Fruit fly (Drosophila melanogaster) whole organism, embryonic: ENCODE measurements around the gene CG43999.

ENCODE experiments used
- Antp ChIP-seq: fragments of 200-800 bp; sonication (Bioruptor generic); optimal IDR thresholded peaks from 3 replicates; lab custom pipeline; 2016; ENCODE audit warnings: missing biosample characterization, missing genetic modification characterization
- Asciz ChIP-seq: fragments of 200-800 bp; sonication (Bioruptor generic); optimal IDR thresholded peaks from 2 replicates; lab custom pipeline; 2017; ENCODE audit warnings: missing biosample characterization, mild to moderate bottlenecking, missing genetic modification characterization, missing genetic modification reagents
- CG10209 ChIP-seq: fragments of 200-800 bp; sonication (Bioruptor generic); optimal IDR thresholded peaks from 3 replicates; lab custom pipeline; 2017; ENCODE audit warnings: missing biosample characterization, mild to moderate bottlenecking, missing genetic modification characterization, missing genetic modification reagents
- CG10267 ChIP-seq: fragments of 200-800 bp; sonication (Bioruptor generic); optimal IDR thresholded peaks from 2 replicates; lab custom pipeline; 2018; ENCODE audit warnings: missing biosample characterization, mild to moderate bottlenecking, missing genetic modification characterization, moderate library complexity
- CG10321 ChIP-seq: fragments of 200-800 bp; sonication (Bioruptor generic); IDR thresholded peaks from 2 replicates; pipeline ENCODE4 v1.3.6; 2022; ENCODE audit warnings: missing biosample characterization, missing genetic modification characterization
- CG10565 ChIP-seq: fragments of 200-800 bp; sonication (Bioruptor generic); optimal IDR thresholded peaks from 3 replicates; lab custom pipeline; 2016; ENCODE audit warnings: missing biosample characterization, mild to moderate bottlenecking, missing genetic modification characterization
- CG11504 ChIP-seq: fragments of 200-800 bp; sonication (Bioruptor generic); optimal IDR thresholded peaks from 3 replicates; lab custom pipeline; 2019; ENCODE audit warnings: missing biosample characterization, mild to moderate bottlenecking, missing genetic modification characterization, moderate library complexity
- CG11695 ChIP-seq: fragments of 200-800 bp; sonication (Bioruptor generic); IDR thresholded peaks from 3 replicates; pipeline ENCODE4 v1.3.6; 2022; ENCODE audit warnings: missing biosample characterization, missing genetic modification characterization
- CG11723 ChIP-seq: fragments of 200-800 bp; sonication (Bioruptor generic); optimal IDR thresholded peaks from 2 replicates; lab custom pipeline; 2017; ENCODE audit warnings: missing biosample characterization, mild to moderate bottlenecking, missing genetic modification characterization
- CG12104 ChIP-seq: fragments of 200-800 bp; sonication (Bioruptor generic); optimal IDR thresholded peaks from 3 replicates; lab custom pipeline; 2016; ENCODE audit warnings: missing biosample characterization, missing genetic modification characterization
- CG12219 ChIP-seq: fragments of 200-800 bp; sonication (Bioruptor generic); optimal IDR thresholded peaks from 3 replicates; lab custom pipeline; 2018; ENCODE audit warnings: missing biosample characterization, mild to moderate bottlenecking, missing genetic modification characterization
- CG12744 ChIP-seq: fragments of 200-800 bp; sonication (Bioruptor generic); optimal IDR thresholded peaks from 2 replicates; lab custom pipeline; 2016; ENCODE audit warnings: missing biosample characterization, missing genetic modification characterization
- CG13624 ChIP-seq: fragments of 200-800 bp; sonication (Bioruptor generic); optimal IDR thresholded peaks from 2 replicates; lab custom pipeline; 2016; ENCODE audit warnings: missing biosample characterization, missing genetic modification characterization
- CG2120 ChIP-seq: fragments of 200-800 bp; sonication (Bioruptor generic); optimal IDR thresholded peaks from 3 replicates; lab custom pipeline; 2016; ENCODE audit warnings: missing biosample characterization, missing genetic modification characterization
- CG31365 ChIP-seq: fragments of 200-800 bp; sonication (Bioruptor generic); optimal IDR thresholded peaks from 2 replicates; lab custom pipeline; 2018; ENCODE audit warnings: missing biosample characterization, mild to moderate bottlenecking, missing genetic modification characterization
- CG3281 ChIP-seq: fragments of 200-800 bp; sonication (Bioruptor generic); optimal IDR thresholded peaks from 3 replicates; lab custom pipeline; 2017; ENCODE audit warnings: missing biosample characterization, mild to moderate bottlenecking, missing genetic modification characterization
- CG4360 ChIP-seq: fragments of 200-800 bp; sonication (Bioruptor generic); IDR thresholded peaks from 2 replicates; pipeline ENCODE4 v1.3.6; 2022; ENCODE audit warnings: missing biosample characterization, missing genetic modification characterization
- CG6254 ChIP-seq: fragments of 200-800 bp; sonication (Bioruptor generic); optimal IDR thresholded peaks from 3 replicates; lab custom pipeline; 2017; ENCODE audit warnings: mild to moderate bottlenecking, missing biosample characterization, missing genetic modification reagents, missing genetic modification characterization
- CG6854 ChIP-seq: fragments of 200-800 bp; sonication (Bioruptor generic); optimal IDR thresholded peaks from 3 replicates; lab custom pipeline; 2017; ENCODE audit warnings: missing biosample characterization, mild to moderate bottlenecking, missing genetic modification characterization
- CG8290 ChIP-seq, 3 experiments: fragments of 200-800 bp; sonication (Bioruptor generic); optimal IDR thresholded peaks; 2 replicates each; lab custom pipeline; 2016 to 2019; ENCODE audit warnings: missing biosample characterization in 3 of 3, missing genetic modification characterization in 3 of 3, mild to moderate bottlenecking in 2 of 3, moderate library complexity in 1 of 3
- CG8924 ChIP-seq: fragments of 200-800 bp; optimal IDR thresholded peaks from 3 replicates; lab custom pipeline; 2019; ENCODE audit warnings: missing biosample characterization, mild to moderate bottlenecking, missing genetic modification characterization, moderate library complexity
- CG9215 ChIP-seq: fragments of 200-800 bp; sonication (Bioruptor generic); IDR thresholded peaks from 2 replicates; pipeline ENCODE4 v1.3.6; 2022; ENCODE audit warnings: missing biosample characterization, missing genetic modification characterization
- CG9817 ChIP-seq: fragments of 200-800 bp; sonication (Bioruptor generic); optimal IDR thresholded peaks from 2 replicates; lab custom pipeline; 2018; ENCODE audit warnings: missing biosample characterization, mild to moderate bottlenecking, missing genetic modification characterization, moderate library complexity
- Ets65A ChIP-seq: fragments of 200-800 bp; sonication (Bioruptor generic); peaks from one replicate; lab custom pipeline; 2016; ENCODE audit warnings: missing biosample characterization, missing genetic modification characterization
- H15 ChIP-seq: fragments of 200-800 bp; sonication (Bioruptor generic); IDR thresholded peaks from 3 replicates; pipeline ENCODE4 v1.3.6; 2022; ENCODE audit warnings: missing biosample characterization, missing genetic modification characterization
- Hr51 ChIP-seq, 2 experiments: fragments of 200-800 bp; sonication (Bioruptor generic); optimal IDR thresholded peaks; 2 replicates in 1 of 2; 3 replicates in 1 of 2; lab custom pipeline; 2016 to 2018; ENCODE audit warnings: missing biosample characterization in 2 of 2, missing genetic modification characterization in 2 of 2, mild to moderate bottlenecking in 1 of 2, moderate library complexity in 1 of 2
- MTF-1 ChIP-seq: fragments of 200-800 bp; sonication (Bioruptor generic); optimal IDR thresholded peaks from 2 replicates; lab custom pipeline; 2018; ENCODE audit warnings: missing biosample characterization, mild to moderate bottlenecking, missing genetic modification characterization, borderline replicate concordance
- PHDP ChIP-seq: fragments of 200-800 bp; sonication (Bioruptor generic); optimal IDR thresholded peaks from 3 replicates; lab custom pipeline; 2018; ENCODE audit warnings: missing biosample characterization, mild to moderate bottlenecking, missing genetic modification characterization, moderate library complexity
- Poxn ChIP-seq: fragments of 200-800 bp; sonication (Bioruptor generic); IDR thresholded peaks from 2 replicates; pipeline ENCODE4 v1.3.6; 2022; ENCODE audit warnings: missing biosample characterization, missing genetic modification characterization
- Rx ChIP-seq: fragments of 200-800 bp; sonication (Bioruptor generic); IDR thresholded peaks from 2 replicates; pipeline ENCODE4 v1.3.6; 2022; ENCODE audit warnings: missing biosample characterization, missing genetic modification characterization
- Scr ChIP-seq: fragments of 200-800 bp; sonication (Bioruptor generic); IDR thresholded peaks from 2 replicates; pipeline ENCODE4 v1.3.6; 2022; ENCODE audit warnings: missing biosample characterization, missing genetic modification characterization; ENCODE audit not compliant: partially characterized antibody
- Stat92E ChIP-seq, 3 experiments: fragments of >200 bp in 2 of 3; fragments of 200-800 bp in 1 of 3; sonication (Bioruptor generic) in 1 of 3; optimal IDR thresholded peaks; 2 replicates each; lab custom pipeline; 2017 to 2019; ENCODE audit warnings: missing biosample characterization in 3 of 3, missing genetic modification characterization in 3 of 3, mild to moderate bottlenecking in 1 of 3, moderate library complexity in 1 of 3
- Xrp1 ChIP-seq: fragments of 200-800 bp; sonication (Bioruptor generic); IDR thresholded peaks from 2 replicates; pipeline ENCODE4 v1.3.6; 2022; ENCODE audit warnings: missing biosample characterization, missing genetic modification characterization
- al ChIP-seq: fragments of 200-800 bp; sonication (Bioruptor generic); IDR thresholded peaks from 2 replicates; pipeline ENCODE4 v1.3.6; 2022; ENCODE audit warnings: missing biosample characterization, missing genetic modification characterization
- btn ChIP-seq: fragments of 200-800 bp; sonication (Bioruptor generic); optimal IDR thresholded peaks from 2 replicates; lab custom pipeline; 2016; ENCODE audit warnings: missing biosample characterization, missing genetic modification characterization
- ci ChIP-seq: fragments of 200-800 bp; sonication (Bioruptor generic); IDR thresholded peaks from 3 replicates; pipeline ENCODE4 v1.3.6; 2022; ENCODE audit warnings: missing biosample characterization, missing genetic modification characterization
- croc ChIP-seq: fragments of 200-800 bp; sonication (Bioruptor generic); conservative IDR thresholded peaks from 3 replicates; pipeline ENCODE4 v1.3.6; 2022; ENCODE audit warnings: missing biosample characterization, missing genetic modification characterization
- dimm ChIP-seq: fragments of 200-800 bp; sonication (Bioruptor generic); IDR thresholded peaks from 2 replicates; pipeline ENCODE4 v1.3.6; 2022; ENCODE audit warnings: missing biosample characterization, missing genetic modification characterization
- esg ChIP-seq: fragments of 200-800 bp; sonication (Bioruptor generic); conservative IDR thresholded peaks from 2 replicates; pipeline ENCODE4 v1.3.6; 2022; ENCODE audit warnings: missing biosample characterization, missing genetic modification characterization
- ftz-f1 ChIP-seq: fragments of 200-800 bp; sonication (Bioruptor generic); optimal IDR thresholded peaks from 2 replicates; lab custom pipeline; 2016; ENCODE audit warnings: missing biosample characterization, missing genetic modification characterization
- gce ChIP-seq: fragments of 200-800 bp; sonication (Bioruptor generic); IDR thresholded peaks from 3 replicates; pipeline ENCODE4 v1.3.6; 2022; ENCODE audit warnings: missing biosample characterization, missing genetic modification characterization
- h ChIP-seq: fragments of >200 bp; optimal IDR thresholded peaks from 2 replicates; lab custom pipeline; 2017
- kah ChIP-seq: fragments of 200-800 bp; sonication (Bioruptor generic); optimal IDR thresholded peaks from 2 replicates; lab custom pipeline; 2018; ENCODE audit warnings: missing biosample characterization, mild to moderate bottlenecking, missing genetic modification characterization
- maf-S ChIP-seq: fragments of 200-800 bp; sonication (Bioruptor generic); optimal IDR thresholded peaks from 2 replicates; lab custom pipeline; 2016; ENCODE audit warnings: missing biosample characterization, missing genetic modification characterization
- peb ChIP-seq: fragments of 200-800 bp; sonication (Bioruptor generic); IDR thresholded peaks from 2 replicates; pipeline ENCODE4 v1.3.6; 2022; ENCODE audit warnings: missing biosample characterization, missing genetic modification characterization
- psq ChIP-seq: fragments of 200-800 bp; sonication (Bioruptor generic); optimal IDR thresholded peaks from 2 replicates; lab custom pipeline; 2017; ENCODE audit warnings: missing biosample characterization, missing genetic modification characterization
- sim ChIP-seq: fragments of 200-800 bp; sonication (Bioruptor generic); IDR thresholded peaks from 2 replicates; pipeline ENCODE4 v1.3.6; 2022; ENCODE audit warnings: missing biosample characterization, missing genetic modification characterization
- ttk ChIP-seq: fragments of 200-800 bp; sonication (Bioruptor generic); IDR thresholded peaks from 2 replicates; pipeline ENCODE4 v2.1.2; 2022; ENCODE audit warnings: missing biosample characterization, missing genetic modification characterization
- wek ChIP-seq: fragments of 200-800 bp; sonication (Bioruptor generic); optimal IDR thresholded peaks from 3 replicates; lab custom pipeline; 2018; ENCODE audit warnings: missing biosample characterization, mild to moderate bottlenecking, missing genetic modification characterization, moderate library complexity
- yki ChIP-seq: fragments of >200 bp; optimal IDR thresholded peaks from 3 replicates; lab custom pipeline; 2018
- zf30C ChIP-seq: fragments of 200-800 bp; sonication (Bioruptor generic); optimal IDR thresholded peaks from 3 replicates; lab custom pipeline; 2018; ENCODE audit warnings: missing biosample characterization, mild to moderate bottlenecking, missing genetic modification characterization

The CG43999 gene

dm6 chr3R:23962781-23963222, 34.0 kb upstream of the CG43999 start, which contains the start of gene CG31140 (continued):
- TF ChIP-seq CG6854 (GFP tag; lab: Kevin White, UChicago) (peak; percentile 27), CG4360 (GFP tag; lab: Robert Waterston, UW) (peak; percentile 61), CG11723 (GFP tag; lab: Kevin White, UChicago) (no peak), CG12744 (GFP tag; lab: Kevin White, UChicago) (no peak), zf30C (GFP tag; lab: Kevin White, UChicago) (no peak), Xrp1 (GFP tag; lab: Robert Waterston, UW) (no peak), Stat92E (GFP tag; optimal IDR thresholded peaks at IDR 0.05; lab: Kevin White, UChicago) (no peak), CG2120 (GFP tag; lab: Kevin White, UChicago) (no peak), CG6254 (GFP tag; lab: Kevin White, UChicago) (peak; percentile 6), Antp (GFP tag; lab: Kevin White, UChicago) (no peak), ttk (GFP tag; lab: Robert Waterston, UW) (no peak), kah (peak; percentile 27), Ets65A (GFP tag; lab: Kevin White, UChicago) (peak; percentile 74), CG3281 (GFP tag; lab: Kevin White, UChicago) (peak; percentile 6), CG13624 (no peak), CG12219 (GFP tag; lab: Kevin White, UChicago) (no peak), CG8924 (tag; lab: Kevin White, UChicago) (peak; percentile 7), yki (lab: Kevin White, UChicago) (peak; percentile 36)

dm6 chr3R:23960865-23961264, 32.1 kb upstream of the CG43999 start:
- TF ChIP-seq ttk (GFP tag; lab: Robert Waterston, UW) (no peak), Scr (0 out of 2 replicates have a peak, but pooled peaks have one; percentile 17), h (no peak), gce (GFP tag; lab: Robert Waterston, UW) (0 out of 3 replicates have a peak, but pooled peaks have one; percentile 8), MTF-1 (GFP tag; lab: Kevin White, UChicago) (no peak), Asciz (no peak), Hr51 (GFP tag; optimal IDR thresholded peaks at IDR 0.05; lab: Kevin White, UChicago) (no peak), CG8290 (GFP tag; optimal IDR thresholded peaks at IDR 0.05; lab: Kevin White, UChicago) (peak; percentile 36), CG8290 (tag; optimal IDR thresholded peaks at IDR 0.05; lab: Kevin White, UChicago) (no peak), btn (GFP tag; lab: Kevin White, UChicago) (no peak), H15 (GFP tag; lab: Robert Waterston, UW) (no peak), wek (no peak), peb (GFP tag; lab: Robert Waterston, UW) (no peak), sim (GFP tag; lab: Robert Waterston, UW) (no peak), CG10209 (GFP tag; lab: Kevin White, UChicago) (no peak), CG10267 (peak; percentile 47), esg (GFP tag; lab: Robert Waterston, UW) (no peak), CG10321 (no peak), CG12104 (GFP tag; lab: Kevin White, UChicago) (no peak), CG10565 (GFP tag; lab: Kevin White, UChicago) (no peak), dimm (GFP tag; lab: Robert Waterston, UW) (no peak), al (GFP tag; lab: Robert Waterston, UW) (no peak), CG31365 (no peak), croc (GFP tag; lab: Robert Waterston, UW) (no peak), CG9215 (GFP tag; lab: Robert Waterston, UW) (no peak), psq (GFP tag; lab: Kevin White, UChicago) (no peak), ci (GFP tag; lab: Robert Waterston, UW) (no peak), PHDP (tag; lab: Kevin White, UChicago) (no peak), Poxn (GFP tag; lab: Robert Waterston, UW) (no peak), maf-S (GFP tag; lab: Kevin White, UChicago) (no peak), CG9817 (tag; lab: Kevin White, UChicago) (no peak), CG11504 (tag; lab: Kevin White, UChicago) (no peak), ftz-f1 (GFP tag; lab: Kevin White, UChicago) (no peak), CG11695 (GFP tag; lab: Robert Waterston, UW) (no peak), Rx (GFP tag; lab: Robert Waterston, UW) (no peak)
